Worm (Caenorhabditis elegans) whole organism, L3 larva: ENCODE results near the gene sdz-26.

Source experiments
- ama-1 ChIP-seq: fragments of 150-350 bp; optimal IDR thresholded peaks from 2 replicates; lab custom pipeline; 2018
- ceh-28 ChIP-seq: fragments of 150-350 bp; optimal IDR thresholded peaks from 2 replicates; lab custom pipeline; 2014; ENCODE audit warnings: missing biosample characterization, missing genetic modification reagents, missing genetic modification characterization
- ceh-82 ChIP-seq: fragments of 150-350 bp; optimal IDR thresholded peaks from 2 replicates; lab custom pipeline; 2014; ENCODE audit warnings: missing biosample characterization, missing genetic modification characterization
- ceh-9 ChIP-seq: sonication (generic microtip); optimal IDR thresholded peaks from 2 replicates; lab custom pipeline; 2018; ENCODE audit warnings: missing biosample characterization, missing genetic modification characterization
- daf-12 ChIP-seq: fragments of 150-350 bp; optimal IDR thresholded peaks from 2 replicates; lab custom pipeline; 2014; ENCODE audit warnings: missing biosample characterization, missing genetic modification reagents, missing genetic modification characterization
- egl-27 ChIP-seq: sonication (generic microtip); optimal IDR thresholded peaks from 4 replicates; lab custom pipeline; 2017; ENCODE audit warnings: missing biosample characterization, missing genetic modification reagents, missing genetic modification characterization
- elt-1 ChIP-seq: fragments of 150-350 bp; optimal IDR thresholded peaks from 2 replicates; lab custom pipeline; 2014; ENCODE audit warnings: missing biosample characterization, missing genetic modification characterization
- elt-2 ChIP-seq: sonication (generic microtip); optimal IDR thresholded peaks from 2 replicates; lab custom pipeline; 2016; ENCODE audit warnings: missing genetic modification reagents, mild to moderate bottlenecking, missing genetic modification characterization, missing compliant biosample characterization
- eor-1 ChIP-seq, 2 experiments: fragments of 150-350 bp; optimal IDR thresholded peaks; 2 replicates each; lab custom pipeline; 2014 to 2018; ENCODE audit warnings: missing biosample characterization in 2 of 2, missing genetic modification characterization in 2 of 2
- fkh-2 ChIP-seq: fragments of 150-350 bp; optimal IDR thresholded peaks from 2 replicates; lab custom pipeline; 2014; ENCODE audit warnings: missing biosample characterization, missing genetic modification reagents, missing genetic modification characterization
- hmg-11 ChIP-seq: sonication (generic microtip); optimal IDR thresholded peaks from 2 replicates; lab custom pipeline; 2016; ENCODE audit warnings: missing genetic modification characterization, missing compliant biosample characterization
- jun-1 ChIP-seq: fragments of 150-350 bp; optimal IDR thresholded peaks from 2 replicates; lab custom pipeline; 2014; ENCODE audit warnings: missing biosample characterization, missing genetic modification reagents, missing genetic modification characterization
- lin-15B ChIP-seq: fragments of 150-350 bp; optimal IDR thresholded peaks from 2 replicates; lab custom pipeline; 2014; ENCODE audit warnings: missing biosample characterization, missing genetic modification characterization
- lin-39 ChIP-seq: fragments of 150-350 bp; optimal IDR thresholded peaks from 2 replicates; lab custom pipeline; 2018; ENCODE audit warnings: missing biosample characterization, missing genetic modification reagents, missing genetic modification characterization
- mdl-1 ChIP-seq: fragments of 150-350 bp; optimal IDR thresholded peaks from 2 replicates; lab custom pipeline; 2014; ENCODE audit warnings: missing biosample characterization, missing genetic modification characterization
- nfya-1 ChIP-seq: sonication (generic microtip); optimal IDR thresholded peaks from 2 replicates; lab custom pipeline; 2017; ENCODE audit warnings: missing genetic modification characterization, mild to moderate bottlenecking, missing compliant biosample characterization, antibody characterized with exemption, moderate library complexity; ENCODE audit not compliant: insufficient read depth
- nhr-11 ChIP-seq: fragments of 150-350 bp; optimal IDR thresholded peaks from 2 replicates; lab custom pipeline; 2014; ENCODE audit warnings: missing biosample characterization, missing genetic modification characterization
- nhr-12 ChIP-seq: fragments of 150-350 bp; optimal IDR thresholded peaks from 2 replicates; lab custom pipeline; 2014; ENCODE audit warnings: missing biosample characterization, missing genetic modification characterization
- nhr-23 ChIP-seq: fragments of 150-350 bp; optimal IDR thresholded peaks from 2 replicates; lab custom pipeline; 2014; ENCODE audit warnings: missing biosample characterization, missing genetic modification reagents, missing genetic modification characterization
- nhr-25 ChIP-seq: sonication (generic microtip); optimal IDR thresholded peaks from 2 replicates; lab custom pipeline; 2017; ENCODE audit warnings: missing biosample characterization, missing genetic modification characterization
- nhr-28 ChIP-seq: fragments of 150-350 bp; optimal IDR thresholded peaks from 2 replicates; lab custom pipeline; 2014; ENCODE audit warnings: missing biosample characterization, missing genetic modification characterization
- nhr-43 ChIP-seq: sonication (generic microtip); optimal IDR thresholded peaks from 2 replicates; lab custom pipeline; 2016; ENCODE audit warnings: mild to moderate bottlenecking, missing genetic modification characterization, missing compliant biosample characterization; ENCODE audit not compliant: poor library complexity, severe bottlenecking
- nhr-76 ChIP-seq: fragments of 150-350 bp; sonication (generic microtip); optimal IDR thresholded peaks from 5 replicates; lab custom pipeline; 2014; ENCODE audit warnings: missing biosample characterization, missing genetic modification characterization
- nhr-77 ChIP-seq: fragments of 150-350 bp; optimal IDR thresholded peaks from 2 replicates; lab custom pipeline; 2014; ENCODE audit warnings: missing biosample characterization, missing genetic modification characterization
- pha-4 ChIP-seq: fragments of 150-350 bp; optimal IDR thresholded peaks from 2 replicates; lab custom pipeline; 2014; ENCODE audit warnings: missing biosample characterization, missing genetic modification reagents, missing genetic modification characterization
- pqm-1 ChIP-seq: fragments of 150-350 bp; optimal IDR thresholded peaks from 2 replicates; lab custom pipeline; 2017; ENCODE audit warnings: missing biosample characterization, missing genetic modification characterization, inconsistent platforms
- sea-2 ChIP-seq: fragments of 150-350 bp; sonication (generic microtip); optimal IDR thresholded peaks from 4 replicates; lab custom pipeline; 2014; ENCODE audit warnings: missing biosample characterization, missing genetic modification reagents, missing genetic modification characterization
- skn-1 ChIP-seq: fragments of 150-350 bp; optimal IDR thresholded peaks from 2 replicates; lab custom pipeline; 2014; ENCODE audit warnings: missing biosample characterization, missing genetic modification characterization
- snpc-4 ChIP-seq: fragments of 150-350 bp; optimal IDR thresholded peaks from 2 replicates; lab custom pipeline; 2014; ENCODE audit warnings: missing biosample characterization, missing genetic modification characterization
- tbx-2 ChIP-seq: sonication (generic microtip); optimal IDR thresholded peaks from 2 replicates; lab custom pipeline; 2016; ENCODE audit warnings: mild to moderate bottlenecking, missing genetic modification characterization, missing compliant biosample characterization
- unc-39 ChIP-seq: sonication (generic microtip); optimal IDR thresholded peaks from 4 replicates; lab custom pipeline; 2017; ENCODE audit warnings: missing biosample characterization, missing genetic modification characterization
- zag-1 ChIP-seq: fragments of 150-350 bp; optimal IDR thresholded peaks from 2 replicates; lab custom pipeline; 2014; ENCODE audit warnings: missing biosample characterization, missing genetic modification characterization
- ztf-11 ChIP-seq: fragments of 150-350 bp; optimal IDR thresholded peaks from 2 replicates; lab custom pipeline; 2014; ENCODE audit warnings: missing biosample characterization, missing genetic modification characterization
- ztf-4 ChIP-seq: fragments of 150-350 bp; optimal IDR thresholded peaks from 2 replicates; lab custom pipeline; 2014; ENCODE audit warnings: missing biosample characterization, missing genetic modification characterization

The sdz-26 gene

DNA sequence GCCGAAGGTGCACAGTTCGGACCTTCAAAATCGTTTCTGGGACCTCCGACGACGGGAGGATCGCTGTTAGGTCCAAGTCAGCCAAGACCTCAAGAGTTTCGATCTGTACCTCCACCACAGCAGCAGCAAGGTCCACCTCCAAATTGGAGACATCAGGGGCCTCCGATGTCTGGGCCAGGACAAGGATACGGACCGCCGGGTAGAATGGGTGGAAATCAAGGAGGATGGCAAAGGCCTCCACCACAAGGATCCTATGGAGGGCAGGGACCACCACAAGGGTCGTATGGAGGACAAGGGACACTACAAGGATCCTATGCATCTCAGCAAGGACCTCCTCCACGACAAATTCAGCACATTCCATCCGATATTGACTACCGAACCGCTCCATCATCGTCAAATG is 20.9 kb upstream of the sdz-26 start:
- TF ChIP-seq egl-27 (tag; lab: Kevin White, UChicago) (no peak), fkh-2 (tag; lab: Kevin White, UChicago) (no peak), eor-1 (tag; optimal IDR thresholded peaks at IDR 0.05; lab: Kevin White, UChicago) (no peak), pqm-1 (tag; lab: Kevin White, UChicago) (no peak), zag-1 (tag; lab: Kevin White, UChicago) (no peak)

DNA sequence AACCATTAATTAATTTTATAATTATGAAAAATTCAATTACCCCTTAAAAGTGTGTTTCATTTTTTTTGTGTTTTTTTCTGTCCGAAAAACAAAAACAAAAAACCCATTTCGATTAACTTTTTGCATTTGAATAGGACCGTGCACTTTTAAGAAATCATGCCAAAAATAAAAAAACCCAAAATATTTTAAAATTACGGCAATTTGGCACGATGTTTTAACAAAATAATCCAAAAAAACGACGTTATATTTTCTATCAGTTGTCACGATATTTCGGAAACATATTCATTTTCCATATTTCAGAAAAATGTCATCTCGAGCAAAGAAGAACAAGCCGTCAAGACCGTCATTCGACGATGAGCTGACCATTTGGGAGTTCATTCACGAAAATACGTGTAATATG is 19.8 kb upstream of the sdz-26 start, which contains the start of gene tebp-1:
Gene tebp-1, plus strand, starts transcription at position 301 of the 400 bp plus-strand sequence.
- TF ChIP-seq elt-1 (no peak), ceh-9 (tag; lab: Kevin White, UChicago) (no peak), snpc-4 (tag; lab: Kevin White, UChicago) (no peak), jun-1 (tag; lab: Kevin White, UChicago) (no peak), nhr-77 (no peak), egl-27 (tag; lab: Kevin White, UChicago) (no peak), ztf-4 (tag; lab: Kevin White, UChicago) (no peak), fkh-2 (tag; lab: Kevin White, UChicago) (no peak), lin-15B (tag; lab: Kevin White, UChicago) (no peak), nfya-1 (tag; lab: Kevin White, UChicago) (no peak), ceh-28 (tag; lab: Kevin White, UChicago) (no peak)

DNA sequence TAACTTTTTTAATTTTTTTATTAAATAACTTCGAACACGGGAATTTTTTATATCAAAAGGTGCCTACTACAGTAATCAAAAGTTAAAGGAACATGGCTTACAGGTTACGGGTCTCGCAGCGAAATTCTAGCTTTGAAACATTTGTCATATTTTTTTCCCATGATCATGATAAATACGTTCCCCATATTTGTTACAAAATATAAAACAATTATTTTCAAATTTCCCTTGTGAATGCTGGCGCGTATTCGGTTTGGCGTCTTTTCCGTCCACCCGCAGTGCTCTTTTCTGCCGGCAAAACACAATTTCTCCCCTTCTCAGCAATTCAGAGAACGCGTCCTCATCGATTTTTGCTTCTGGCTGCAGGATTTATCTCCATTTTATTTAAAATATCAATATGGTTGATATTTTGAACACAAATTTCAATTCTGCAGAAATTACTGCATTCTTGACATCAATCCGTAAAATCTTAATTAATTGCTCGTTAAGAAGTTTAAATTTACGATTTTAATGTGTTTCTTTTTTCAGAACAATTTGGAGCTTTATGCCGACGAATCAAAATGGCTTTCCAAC is 16.3 kb upstream of the sdz-26 start, which contains the start of gene imb-2:
Gene imb-2, plus strand, starts transcription at position 520 of the 570 bp plus-strand sequence.
- peak; percentile 66 for TF ChIP-seq hmg-11 (tag; lab: Kevin White, UChicago)
- peak; percentile 18 for TF ChIP-seq elt-2
- TF ChIP-seq nhr-43 (tag; lab: Kevin White, UChicago), result no peak
- peak; percentile 13 for TF ChIP-seq skn-1 (tag; lab: Kevin White, UChicago)
- no peak for TF ChIP-seq nhr-11
- TF ChIP-seq ceh-28 (tag; lab: Kevin White, UChicago), result peak; percentile 17
- TF ChIP-seq pha-4, result peak; percentile 77
- no peak for TF ChIP-seq tbx-2
- peak; percentile 73 for TF ChIP-seq nfya-1 (tag; lab: Kevin White, UChicago)
- peak; percentile 70 for TF ChIP-seq lin-15B (tag; lab: Kevin White, UChicago)
- TF ChIP-seq nhr-28 (tag; lab: Kevin White, UChicago), result no peak
- peak; percentile 71 for TF ChIP-seq lin-39 (tag; lab: Kevin White, UChicago)

DNA sequence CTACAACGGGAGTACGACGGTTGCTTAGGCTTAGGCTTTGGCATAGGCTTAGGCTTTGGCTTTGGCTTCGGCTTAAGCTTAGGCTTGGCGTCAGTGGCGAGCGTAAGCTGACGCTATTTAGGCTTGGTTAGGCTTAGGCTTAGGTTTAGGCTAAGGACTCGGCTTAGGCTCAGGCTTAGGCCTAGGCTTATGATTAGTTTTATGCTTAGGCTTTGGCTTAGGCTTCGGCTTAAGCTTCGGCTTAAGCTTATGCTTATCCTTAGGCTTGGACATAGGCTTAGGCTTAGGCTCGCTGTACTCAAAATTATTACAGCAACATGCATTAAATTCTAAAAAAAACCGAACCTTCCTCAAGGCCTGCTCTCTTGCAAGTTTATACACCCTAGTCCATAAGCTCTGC is 7.0 kb upstream of the sdz-26 start:
- TF ChIP-seq ztf-11 (tag; lab: Kevin White, UChicago) (no peak), ceh-28 (tag; lab: Kevin White, UChicago) (no peak)

DNA sequence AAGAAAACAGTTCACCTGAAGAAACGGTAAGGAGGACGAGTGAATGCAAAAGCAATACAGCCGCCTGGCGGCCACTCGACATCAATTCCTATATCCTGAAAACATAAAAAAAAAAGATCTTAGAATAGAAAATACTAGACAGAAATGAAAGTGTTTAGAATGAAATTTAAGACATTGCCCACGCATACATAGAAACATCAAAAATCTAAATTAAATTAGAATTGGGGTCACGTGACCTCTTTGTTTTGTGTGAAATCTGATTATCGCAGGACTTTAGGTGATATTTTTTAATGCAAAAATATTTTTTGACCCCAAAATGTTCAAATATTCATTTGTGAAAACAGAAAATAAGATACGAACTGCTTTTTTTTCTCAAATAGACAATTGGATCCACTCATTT is 3.8 kb upstream of the sdz-26 start, which contains the start of gene acr-20:
Gene acr-20, minus strand, starts transcription at position 101 of the 400 bp plus-strand sequence.
- no peak for TF ChIP-seq jun-1 (tag; lab: Kevin White, UChicago)
- TF ChIP-seq ceh-82 (tag; lab: Kevin White, UChicago), result no peak
- TF ChIP-seq mdl-1 (tag; lab: Kevin White, UChicago), result no peak
- no peak for TF ChIP-seq tbx-2
- no peak for TF ChIP-seq eor-1 (tag; optimal IDR thresholded peaks at IDR 0.05; lab: Kevin White, UChicago)
- TF ChIP-seq fkh-2 (tag; lab: Kevin White, UChicago), result no peak
- no peak for TF ChIP-seq sea-2 (GFP tag; lab: Kevin White, UChicago)
- TF ChIP-seq skn-1 (tag; lab: Kevin White, UChicago), result no peak
- TF ChIP-seq unc-39 (tag; lab: Kevin White, UChicago), result no peak
- no peak for TF ChIP-seq nhr-12
- TF ChIP-seq daf-12, result no peak
- TF ChIP-seq nhr-23 (tag; lab: Kevin White, UChicago), result no peak
- TF ChIP-seq ceh-28 (tag; lab: Kevin White, UChicago), result no peak
- TF ChIP-seq hmg-11 (tag; lab: Kevin White, UChicago), result no peak
- no peak for TF ChIP-seq nhr-76 (tag; lab: Kevin White, UChicago)
- TF ChIP-seq nfya-1 (tag; lab: Kevin White, UChicago), result no peak
- no peak for TF ChIP-seq elt-1
- TF ChIP-seq nhr-25 (tag; lab: Kevin White, UChicago), result no peak
- TF ChIP-seq ztf-11 (tag; lab: Kevin White, UChicago), result no peak
- no peak for TF ChIP-seq ama-1 (lab: Kevin White, UChicago)
